Fruit fly (Drosophila melanogaster): Measurements from ENCODE around the gene lft.

lft gene

DNA sequence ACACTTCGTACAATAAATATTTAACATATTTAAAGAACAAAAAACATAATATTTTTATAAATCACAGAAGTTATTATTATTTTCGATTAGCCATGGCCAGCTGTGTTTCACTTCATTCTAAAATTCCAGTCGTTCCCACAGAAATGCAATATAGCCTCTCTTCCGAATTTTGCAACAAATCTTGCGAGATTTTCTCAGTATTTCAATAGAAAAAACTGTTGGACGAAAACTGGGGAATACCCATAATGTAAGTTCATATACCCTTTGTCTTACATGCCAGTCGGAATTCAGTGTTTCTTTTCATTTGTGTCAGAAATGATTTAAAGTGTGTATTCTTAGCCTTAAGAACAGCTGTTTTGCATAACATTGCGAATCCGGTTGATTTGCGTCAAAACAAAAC, 7.8 kb upstream of the lft start, which contains the start of the genes CtsL4 and ClpP (continued):
- TF ChIP-seq amos (GFP tag; IDR thresholded peaks at IDR 0.05; ENCODE audit: partially characterized antibody): no peak
- no peak for TF ChIP-seq tup (GFP tag; optimal IDR thresholded peaks at IDR 0.05)
- no peak for TF ChIP-seq Drgx (GFP tag; IDR thresholded peaks at IDR 0.05)
- TF ChIP-seq Bgb (GFP tag; IDR thresholded peaks at IDR 0.05; ENCODE audit: partially characterized antibody): no peak
- TF ChIP-seq cg (GFP tag; optimal IDR thresholded peaks at IDR 0.05): no peak
- no peak; the same call in 1 of the 2 replicates for TF ChIP-seq sens-2 (GFP tag; IDR thresholded peaks at IDR 0.05)
- TF ChIP-seq p53 (GFP tag; optimal IDR thresholded peaks at IDR 0.05): no peak
- no peak for TF ChIP-seq hb (GFP tag; IDR thresholded peaks at IDR 0.05; ENCODE audit: partially characterized antibody)
- no peak for TF ChIP-seq CG9876 (GFP tag; optimal IDR thresholded peaks at IDR 0.05)
- peak; percentile 76 for TF ChIP-seq slbo (GFP tag; IDR thresholded peaks at IDR 0.05)
- TF ChIP-seq shn (GFP tag; optimal IDR thresholded peaks at IDR 0.05): peak; percentile 35
- TF ChIP-seq CG11560 (tag; IDR thresholded peaks at IDR 0.05): no peak
- no peak for TF ChIP-seq Awh (GFP tag; IDR thresholded peaks at IDR 0.05)
- TF ChIP-seq gem (tag; optimal IDR thresholded peaks at IDR 0.05): no peak
- TF ChIP-seq Dll (GFP tag; IDR thresholded peaks at IDR 0.05; ENCODE audit: partially characterized antibody): no peak
- peak; percentile 47 for TF ChIP-seq mam (GFP tag; optimal IDR thresholded peaks at IDR 0.05)
- peak; percentile 57 for TF ChIP-seq HmgD (GFP tag; optimal IDR thresholded peaks at IDR 0.05)
- TF ChIP-seq E2f2 (GFP tag; IDR thresholded peaks at IDR 0.05): no peak
- peak; percentile 24 for TF ChIP-seq Bteb2 (GFP tag; optimal IDR thresholded peaks at IDR 0.05)
- TF ChIP-seq CG10431 (GFP tag; optimal IDR thresholded peaks at IDR 0.05): peak; percentile 87
- TF ChIP-seq CG11398 (GFP tag; optimal IDR thresholded peaks at IDR 0.05): no peak
- TF ChIP-seq scrt (GFP tag; optimal IDR thresholded peaks at IDR 0.05): no peak
- TF ChIP-seq vvl (GFP tag; IDR thresholded peaks at IDR 0.05): peak; percentile 74
- no peak for TF ChIP-seq CG5953 (GFP tag; IDR thresholded peaks at IDR 0.05)
- TF ChIP-seq CG10543 (GFP tag; optimal IDR thresholded peaks at IDR 0.05): no peak
- TF ChIP-seq fd64A (GFP tag; optimal IDR thresholded peaks at IDR 0.05): no peak
- TF ChIP-seq CG3281 (GFP tag; optimal IDR thresholded peaks at IDR 0.05): peak; percentile 4
- TF ChIP-seq CG17328 (GFP tag; IDR thresholded peaks at IDR 0.05): 0 out of 2 replicates have a peak, but pooled peaks have one; percentile 27
- TF ChIP-seq Hsf (GFP tag; optimal IDR thresholded peaks at IDR 0.05): peak; percentile 59
- peak; percentile 27 for TF ChIP-seq CG3995 (GFP tag; optimal IDR thresholded peaks at IDR 0.05)
- no peak for TF ChIP-seq E2f1 (GFP tag; IDR thresholded peaks at IDR 0.05)
- TF ChIP-seq gsb-n (tag; optimal IDR thresholded peaks at IDR 0.05): no peak
- TF ChIP-seq CG31441 (GFP tag; IDR thresholded peaks at IDR 0.05): no peak
- no peak for TF ChIP-seq vnd (GFP tag; IDR thresholded peaks at IDR 0.05; ENCODE audit: partially characterized antibody)
- TF ChIP-seq ato (GFP tag; IDR thresholded peaks at IDR 0.05; ENCODE audit: partially characterized antibody): no peak
- peak; percentile 40 for TF ChIP-seq CG13296 (GFP tag; optimal IDR thresholded peaks at IDR 0.05)
- TF ChIP-seq CG2129 (GFP tag; IDR thresholded peaks at IDR 0.05; ENCODE audit: partially characterized antibody): no peak
- TF ChIP-seq zen2 (GFP tag; IDR thresholded peaks at IDR 0.05; ENCODE audit: partially characterized antibody): no peak
- no peak for TF ChIP-seq org-1 (GFP tag; optimal IDR thresholded peaks at IDR 0.05)
- TF ChIP-seq stc (GFP tag; IDR thresholded peaks at IDR 0.05): 0 out of 2 replicates have a peak, but pooled peaks have one; percentile 23
- no peak for TF ChIP-seq ro (GFP tag; IDR thresholded peaks at IDR 0.05)
- no peak for TF ChIP-seq CG34224 (GFP tag; IDR thresholded peaks at IDR 0.05; ENCODE audit: partially characterized antibody)
- no peak for TF ChIP-seq NK7.1 (GFP tag; optimal IDR thresholded peaks at IDR 0.05)
- TF ChIP-seq CG10959 (GFP tag; IDR thresholded peaks at IDR 0.05): no peak
- TF ChIP-seq CG17912 (GFP tag; optimal IDR thresholded peaks at IDR 0.05): peak; percentile 23
- TF ChIP-seq CG16863 (GFP tag; optimal IDR thresholded peaks at IDR 0.05): no peak
- TF ChIP-seq gsb (GFP tag; IDR thresholded peaks at IDR 0.05): no peak
- TF ChIP-seq CG14014 (GFP tag; IDR thresholded peaks at IDR 0.05): no peak
- no peak for TF ChIP-seq nau (GFP tag; optimal IDR thresholded peaks at IDR 0.05)
- TF ChIP-seq CG1602 (GFP tag; optimal IDR thresholded peaks at IDR 0.05): peak; percentile 46
- TF ChIP-seq en (GFP tag; optimal IDR thresholded peaks at IDR 0.05): no peak
- no peak for TF ChIP-seq CG6654 (GFP tag; optimal IDR thresholded peaks at IDR 0.05)

Data from whole organism, embryonic.